Worm (Caenorhabditis elegans): ENCODE measurements around the gene W04G3.11.

W04G3.11 gene

ce11 chrX:11078150-11078549 lies 10.8 kb upstream of the W04G3.11 start, which contains the start of gene W04G3.10:
W04G3.10 (minus strand) TSS chrX:11078250.
- TF ChIP-seq sea-1 (GFP tag; conservative IDR thresholded peaks at IDR 0.05) (no peak), pes-1 (GFP tag; IDR thresholded peaks at IDR 0.05) (no peak), hmbx-1 (tag; optimal IDR thresholded peaks at IDR 0.05) (no peak), hnd-1 (tag; optimal IDR thresholded peaks at IDR 0.05) (no peak), ets-7 (tag; optimal IDR thresholded peaks at IDR 0.05) (no peak), B0310.2 (tag; optimal IDR thresholded peaks at IDR 0.05) (no peak), hmg-4 (GFP tag; optimal IDR thresholded peaks at IDR 0.05) (no peak), flt-1 (GFP tag; IDR thresholded peaks at IDR 0.05) (no peak), F13C5.2 (tag; optimal IDR thresholded peaks at IDR 0.05) (no peak), scrt-1 (GFP tag; IDR thresholded peaks at IDR 0.05) (no peak), tra-4 (tag; optimal IDR thresholded peaks at IDR 0.05) (no peak), ceh-36 (tag; optimal IDR thresholded peaks at IDR 0.05) (no peak), tbx-37 (GFP tag; conservative IDR thresholded peaks at IDR 0.05) (no peak), aly-1 (tag; optimal IDR thresholded peaks at IDR 0.05) (no peak), ama-1 (optimal IDR thresholded peaks at IDR 0.05) (no peak), ceh-13 (GFP tag; optimal IDR thresholded peaks at IDR 0.05) (no peak)

ce11 chrX:11079667-11080066 lies 9.3 kb upstream of the W04G3.11 start, which contains the start of gene W04G3.13:
W04G3.13 (minus strand) TSS chrX:11079767.
- TF ChIP-seq pes-1 (GFP tag; IDR thresholded peaks at IDR 0.05) = no peak
- no peak for TF ChIP-seq tbx-37 (GFP tag; conservative IDR thresholded peaks at IDR 0.05)
- no peak for TF ChIP-seq tra-4 (tag; optimal IDR thresholded peaks at IDR 0.05)
- TF ChIP-seq scrt-1 (GFP tag; IDR thresholded peaks at IDR 0.05) = no peak
- no peak for TF ChIP-seq ets-7 (tag; optimal IDR thresholded peaks at IDR 0.05)
- TF ChIP-seq flt-1 (GFP tag; IDR thresholded peaks at IDR 0.05) = no peak
- no peak for TF ChIP-seq F13C5.2 (tag; optimal IDR thresholded peaks at IDR 0.05)
- no peak for TF ChIP-seq sea-1 (GFP tag; conservative IDR thresholded peaks at IDR 0.05)
- no peak for TF ChIP-seq hmbx-1 (tag; optimal IDR thresholded peaks at IDR 0.05)
- TF ChIP-seq ceh-36 (tag; optimal IDR thresholded peaks at IDR 0.05) = no peak

ce11 chrX:11080170-11080728 lies 8.7 kb upstream of the W04G3.11 start, which contains the start of gene sulp-7:
sulp-7 (plus strand) TSS chrX:11080678.
- TF ChIP-seq hmbx-1 (tag; optimal IDR thresholded peaks at IDR 0.05) = no peak
- no peak for TF ChIP-seq ama-1 (optimal IDR thresholded peaks at IDR 0.05)
- TF ChIP-seq scrt-1 (GFP tag; IDR thresholded peaks at IDR 0.05) = no peak
- no peak for TF ChIP-seq sea-1 (GFP tag; conservative IDR thresholded peaks at IDR 0.05)
- TF ChIP-seq ets-7 (tag; optimal IDR thresholded peaks at IDR 0.05) = no peak
- no peak for TF ChIP-seq F13C5.2 (tag; optimal IDR thresholded peaks at IDR 0.05)

ce11 chrX:11085162-11085561 lies 3.8 kb upstream of the W04G3.11 start, which contains the start of gene W04G3.7:
W04G3.7 (minus strand) TSS chrX:11085262.
- TF ChIP-seq pes-1 (GFP tag; IDR thresholded peaks at IDR 0.05) = no peak
- no peak for TF ChIP-seq tbx-37 (GFP tag; conservative IDR thresholded peaks at IDR 0.05)
- no peak for TF ChIP-seq hmbx-1 (tag; optimal IDR thresholded peaks at IDR 0.05)
- no peak for TF ChIP-seq aly-1 (tag; optimal IDR thresholded peaks at IDR 0.05)
- TF ChIP-seq scrt-1 (GFP tag; IDR thresholded peaks at IDR 0.05) = no peak
- TF ChIP-seq sea-1 (GFP tag; conservative IDR thresholded peaks at IDR 0.05) = no peak
- no peak for TF ChIP-seq tra-4 (tag; optimal IDR thresholded peaks at IDR 0.05)
- no peak for TF ChIP-seq F13C5.2 (tag; optimal IDR thresholded peaks at IDR 0.05)
- TF ChIP-seq hnd-1 (tag; optimal IDR thresholded peaks at IDR 0.05) = no peak
- no peak for TF ChIP-seq ceh-36 (tag; optimal IDR thresholded peaks at IDR 0.05)
- TF ChIP-seq ama-1 (optimal IDR thresholded peaks at IDR 0.05) = no peak
- no peak for TF ChIP-seq ceh-13 (GFP tag; optimal IDR thresholded peaks at IDR 0.05)
- TF ChIP-seq ets-7 (tag; optimal IDR thresholded peaks at IDR 0.05) = no peak
- no peak for TF ChIP-seq hmg-4 (GFP tag; optimal IDR thresholded peaks at IDR 0.05)
- no peak for TF ChIP-seq tbx-11 (GFP tag; IDR thresholded peaks at IDR 0.05)
- no peak for TF ChIP-seq B0310.2 (tag; optimal IDR thresholded peaks at IDR 0.05)
- no peak for TF ChIP-seq flt-1 (GFP tag; IDR thresholded peaks at IDR 0.05)

DNA sequence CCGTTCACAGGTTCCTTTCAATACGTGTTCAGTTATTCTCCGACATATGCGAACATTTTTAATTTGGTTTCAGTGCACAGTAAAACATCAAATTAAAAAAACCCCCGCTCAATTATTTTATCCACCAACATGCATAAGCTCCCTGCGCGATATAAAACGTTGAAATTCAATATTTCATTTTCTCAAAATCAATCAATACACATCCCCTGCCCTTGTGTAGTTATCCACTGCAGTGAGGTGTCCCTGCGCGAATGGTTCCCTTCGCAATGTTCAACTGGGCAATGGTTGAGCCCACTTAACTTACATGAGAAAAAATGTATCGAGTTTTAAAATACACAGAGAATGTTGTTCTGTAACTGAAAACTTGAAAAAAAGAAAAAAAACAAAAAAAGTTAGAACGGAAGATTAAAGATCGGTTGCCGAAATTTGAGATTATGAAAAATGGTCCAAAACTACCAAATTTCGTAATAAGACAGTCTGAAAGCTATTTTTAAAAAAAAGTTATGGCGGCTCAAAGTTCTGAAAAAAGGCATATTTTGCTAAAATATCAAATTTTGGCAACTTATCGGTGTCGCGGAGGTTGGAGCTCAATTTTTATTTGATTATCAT lies 5.1 kb downstream of the W04G3.11 start:
- TF ChIP-seq hmg-4 (GFP tag; optimal IDR thresholded peaks at IDR 0.05) (peak; percentile 95), B0310.2 (tag; optimal IDR thresholded peaks at IDR 0.05) (no peak), tra-4 (tag; optimal IDR thresholded peaks at IDR 0.05) (peak; percentile 5), flt-1 (GFP tag; IDR thresholded peaks at IDR 0.05) (peak; percentile 74), tbx-37 (GFP tag; conservative IDR thresholded peaks at IDR 0.05) (peak; percentile 67), scrt-1 (GFP tag; IDR thresholded peaks at IDR 0.05) (peak; percentile 71), sea-1 (GFP tag; conservative IDR thresholded peaks at IDR 0.05) (peak; percentile 49; the same call in 1 of the 2 replicates), hmbx-1 (tag; optimal IDR thresholded peaks at IDR 0.05) (no peak), ceh-13 (GFP tag; optimal IDR thresholded peaks at IDR 0.05) (peak; percentile 26), F13C5.2 (tag; optimal IDR thresholded peaks at IDR 0.05) (peak; percentile 98), tbx-11 (GFP tag; IDR thresholded peaks at IDR 0.05) (peak; percentile 70), ets-7 (tag; optimal IDR thresholded peaks at IDR 0.05) (no peak), ama-1 (optimal IDR thresholded peaks at IDR 0.05) (no peak)

- peak; percentile 59 for TF ChIP-seq ets-7 (tag; optimal IDR thresholded peaks at IDR 0.05)
- peak; percentile 65 for TF ChIP-seq B0310.2 (tag; optimal IDR thresholded peaks at IDR 0.05)
- TF ChIP-seq hmg-4 (GFP tag; optimal IDR thresholded peaks at IDR 0.05) = no peak
- peak; percentile 54 for TF ChIP-seq tra-4 (tag; optimal IDR thresholded peaks at IDR 0.05)
- TF ChIP-seq ama-1 (optimal IDR thresholded peaks at IDR 0.05) = no peak
- no peak; the same call in 1 of the 2 replicates for TF ChIP-seq scrt-1 (GFP tag; IDR thresholded peaks at IDR 0.05)
- TF ChIP-seq pes-1 (GFP tag; IDR thresholded peaks at IDR 0.05) = peak; percentile 92
- peak; percentile 89 for TF ChIP-seq F13C5.2 (tag; optimal IDR thresholded peaks at IDR 0.05)
- TF ChIP-seq ceh-13 (GFP tag; optimal IDR thresholded peaks at IDR 0.05) = peak; percentile 74
- TF ChIP-seq hmbx-1 (tag; optimal IDR thresholded peaks at IDR 0.05) = peak; percentile 51
- peak; percentile 77 for TF ChIP-seq ceh-36 (tag; optimal IDR thresholded peaks at IDR 0.05)
- TF ChIP-seq flt-1 (GFP tag; IDR thresholded peaks at IDR 0.05) = peak; percentile 88
- TF ChIP-seq hnd-1 (tag; optimal IDR thresholded peaks at IDR 0.05) = peak; percentile 67
- TF ChIP-seq aly-1 (tag; optimal IDR thresholded peaks at IDR 0.05) = peak; percentile 93
- TF ChIP-seq tbx-37 (GFP tag; conservative IDR thresholded peaks at IDR 0.05) = peak; percentile 87
- no peak; the same call in 1 of the 2 replicates for TF ChIP-seq sea-1 (GFP tag; conservative IDR thresholded peaks at IDR 0.05)
- TF ChIP-seq tbx-11 (GFP tag; IDR thresholded peaks at IDR 0.05) = peak; percentile 85
Observed at ce11 chrX:11095480-11095879, 6.5 kb downstream of the W04G3.11 start.

All from whole organism, early embryonic.